Worm (Caenorhabditis elegans): ENCODE measurements around the gene pgph-3.
A peak's percentile ranks its signal among the peaks of the same experiment; 100 is the strongest.
"Not testable (repeated sequence)": the region's sequence is repeated elsewhere in the genome, so short reads cannot be mapped to it uniquely, and the experiment has no call there.

Gene pgph-3

ce11 chrV:5780713-5781360 lies 17.2 kb upstream of the pgph-3 start, which contains the start of gene F44E7.5 (continued):
- TF ChIP-seq snpc-4 (GFP tag; optimal IDR thresholded peaks at IDR 0.05) (no peak), snpc-4 (tag; optimal IDR thresholded peaks at IDR 0.05) (peak in 3 of 4 experiments; percentile 3 to 57 (median 33)), K12H6.12 (tag; optimal IDR thresholded peaks at IDR 0.05) (peak; percentile 40), ceh-91 (GFP tag; IDR thresholded peaks at IDR 0.05) (peak; percentile 24; the same call in 1 of the 2 replicates), F57C9.4 (tag; optimal IDR thresholded peaks at IDR 0.05) (peak; percentile 100)

ce11 chrV:5779984-5780383 lies 16.3 kb upstream of the pgph-3 start:
- no peak for TF ChIP-seq cebp-1 (GFP tag; IDR thresholded peaks at IDR 0.05)
- peak; percentile 77 for TF ChIP-seq cebp-1 (tag; optimal IDR thresholded peaks at IDR 0.05)
- no peak for TF ChIP-seq somi-1 (GFP tag; optimal IDR thresholded peaks at IDR 0.05)
- no peak for TF ChIP-seq madf-8 (GFP tag; conservative IDR thresholded peaks at IDR 0.05)
- peak; percentile 17 for TF ChIP-seq F57C9.4 (tag; optimal IDR thresholded peaks at IDR 0.05)
- no peak for TF ChIP-seq hmg-1.2 (GFP tag; IDR thresholded peaks at IDR 0.05)
- TF ChIP-seq ceh-100 (GFP tag; IDR thresholded peaks at IDR 0.05): no peak

- TF ChIP-seq egrh-3 (GFP tag; IDR thresholded peaks at IDR 0.05) (0 out of 2 replicates have a peak, but pooled peaks have one; percentile 37), Y95B8A.8 (GFP tag; IDR thresholded peaks at IDR 0.05) (peak; percentile 41; the same call in 1 of the 2 replicates), ztf-28 (GFP tag; IDR thresholded peaks at IDR 0.05) (0 out of 2 replicates have a peak, but pooled peaks have one; percentile 68), rcor-1 (GFP tag; IDR thresholded peaks at IDR 0.05) (peak; percentile 26; the same call in 1 of the 2 replicates), dox-1 (GFP tag; IDR thresholded peaks at IDR 0.05) (peak; percentile 93), pbrm-1 (GFP tag; IDR thresholded peaks at IDR 0.05) (peak; percentile 59; the same call in 1 of the 2 replicates), F33H1.4 (GFP tag; IDR thresholded peaks at IDR 0.05) (peak; percentile 42; the same call in 1 of the 2 replicates), hmg-1.2 (GFP tag; IDR thresholded peaks at IDR 0.05) (peak; percentile 46), D2030.7 (GFP tag; IDR thresholded peaks at IDR 0.05) (peak; percentile 53; the same call in 1 of the 2 replicates), K11D2.4 (GFP tag; IDR thresholded peaks at IDR 0.05) (0 out of 2 replicates have a peak, but pooled peaks have one; percentile 14), madf-6 (GFP tag; IDR thresholded peaks at IDR 0.05) (peak; percentile 54), egl-44 (GFP tag; IDR thresholded peaks at IDR 0.05) (peak; percentile 39; the same call in 1 of the 2 replicates), C06A6.2 (GFP tag; conservative IDR thresholded peaks at IDR 0.05) (peak; percentile 97), Y67H2A.10 (GFP tag; conservative IDR thresholded peaks at IDR 0.05) (0 out of 2 replicates have a peak, but pooled peaks have one; percentile 17), attf-3 (GFP tag; conservative IDR thresholded peaks at IDR 0.05) (0 out of 2 replicates have a peak, but pooled peaks have one; percentile 47), Y53G8AR.9 (GFP tag; conservative IDR thresholded peaks at IDR 0.05) (peak; percentile 37; the same call in 1 of the 2 replicates), nfyb-1 (GFP tag; IDR thresholded peaks at IDR 0.05) (peak; percentile 84), mcd-1 (GFP tag; IDR thresholded peaks at IDR 0.05) (peak; percentile 85), cebp-1 (GFP tag; IDR thresholded peaks at IDR 0.05) (peak; percentile 46; the same call in 1 of the 2 replicates), ceh-91 (GFP tag; IDR thresholded peaks at IDR 0.05) (0 out of 2 replicates have a peak, but pooled peaks have one; percentile 22), ceh-100 (GFP tag; IDR thresholded peaks at IDR 0.05) (peak; percentile 85)
- not testable (repeated sequence) for TF ChIP-seq cebp-1 (tag; optimal IDR thresholded peaks at IDR 0.05)
Observed at ce11 chrV:5778216-5778615, 14.6 kb upstream of the pgph-3 start.

DNA sequence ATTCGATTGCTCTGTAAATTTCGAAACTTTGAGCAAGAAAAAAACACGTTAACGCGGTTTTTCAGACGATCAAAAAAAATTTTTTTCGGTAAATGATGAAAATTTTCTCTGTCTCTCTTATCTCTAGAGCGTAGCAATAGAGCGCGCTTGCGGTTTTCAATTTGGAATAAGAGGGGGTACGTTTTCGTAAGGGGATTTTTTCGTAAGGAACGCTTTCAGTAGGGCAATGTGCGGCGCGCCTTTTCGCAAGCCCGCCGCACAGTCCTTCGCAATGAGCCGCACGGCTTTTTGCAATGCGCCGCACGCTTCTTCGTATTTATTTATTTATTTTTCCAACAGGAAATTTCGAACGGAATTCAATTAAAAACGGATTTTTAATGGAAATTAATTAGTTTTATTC lies 13.3 kb upstream of the pgph-3 start, which contains the start of gene F44E7.4:
TSS of gene F44E7.4 (minus strand) at position 13 of the 400 bp plus-strand sequence.
- peak; percentile 93 for TF ChIP-seq ekl-4 (GFP tag; IDR thresholded peaks at IDR 0.05)
- TF ChIP-seq lir-1 (GFP tag; conservative IDR thresholded peaks at IDR 0.05): 0 out of 2 replicates have a peak, but pooled peaks have one; percentile 12
- TF ChIP-seq ztf-6 (GFP tag; IDR thresholded peaks at IDR 0.05): peak; percentile 85
- TF ChIP-seq ceh-100 (GFP tag; IDR thresholded peaks at IDR 0.05): peak; percentile 96
- peak; percentile 77 for TF ChIP-seq ztf-25 (GFP tag; IDR thresholded peaks at IDR 0.05)
- peak; percentile 76; the same call in 1 of the 2 replicates for TF ChIP-seq Y56A3A.18 (GFP tag; IDR thresholded peaks at IDR 0.05)
- 0 out of 2 replicates have a peak, but pooled peaks have one; percentile 73 for TF ChIP-seq egl-18 (GFP tag; IDR thresholded peaks at IDR 0.05)
- TF ChIP-seq ZK185.1 (tag; optimal IDR thresholded peaks at IDR 0.05; ENCODE audit: poor library complexity, severe bottlenecking): peak; percentile 6
- peak; percentile 12 for TF ChIP-seq tlf-1 (GFP tag; optimal IDR thresholded peaks at IDR 0.05)
- peak; percentile 28 for TF ChIP-seq ztf-18 (tag; optimal IDR thresholded peaks at IDR 0.05)
- 0 out of 2 replicates have a peak, but pooled peaks have one; percentile 25 for TF ChIP-seq sea-2 (GFP tag; IDR thresholded peaks at IDR 0.05)
- TF ChIP-seq xnd-1 (tag; optimal IDR thresholded peaks at IDR 0.05): peak; percentile 45
- TF ChIP-seq Y79H2A.3 (GFP tag; conservative IDR thresholded peaks at IDR 0.05): peak; percentile 88
- peak; percentile 77 for TF ChIP-seq attf-6 (GFP tag; IDR thresholded peaks at IDR 0.05)
- TF ChIP-seq nhr-80 (tag; optimal IDR thresholded peaks at IDR 0.05): peak; percentile 19
- peak; percentile 98 for TF ChIP-seq mcd-1 (GFP tag; IDR thresholded peaks at IDR 0.05)
